Worm (Caenorhabditis elegans): ENCODE data around the gene C08E3.13.

ce11 chrII:1670985-1671384 is 38.9 kb upstream of the C08E3.13 start:
- TF ChIP-seq nhr-237 (tag; optimal IDR thresholded peaks at IDR 0.05) = no peak
- TF ChIP-seq mab-5 (tag; optimal IDR thresholded peaks at IDR 0.05) = no peak
- no peak for TF ChIP-seq lsy-2 (tag; optimal IDR thresholded peaks at IDR 0.05)
- no peak for TF ChIP-seq elt-1 (tag; optimal IDR thresholded peaks at IDR 0.05; ENCODE audit: borderline replicate concordance, insufficient read depth)
- no peak for TF ChIP-seq unc-39 (tag; optimal IDR thresholded peaks at IDR 0.05)
- TF ChIP-seq mep-1 (tag; optimal IDR thresholded peaks at IDR 0.05) = no peak
- no peak for TF ChIP-seq snpc-4 (tag; optimal IDR thresholded peaks at IDR 0.05)
- no peak for TF ChIP-seq pha-4 (tag; optimal IDR thresholded peaks at IDR 0.05)
- TF ChIP-seq nhr-12 (tag; optimal IDR thresholded peaks at IDR 0.05) = no peak

All from whole organism, mixed stage, embryonic.